Fruit fly (Drosophila melanogaster) whole organism: ENCODE data around the gene ebi.

Experiments
- Dll ChIP-seq: fragments of >200 bp; optimal IDR thresholded peaks from 2 replicates; lab custom pipeline; 2017
- EcR ChIP-seq, 2 experiments: fragments of >200 bp; optimal IDR thresholded peaks; 2 replicates each; lab custom pipeline; 2017; ENCODE audit warnings: missing biosample characterization in 2 of 2, missing genetic modification characterization in 2 of 2, missing genetic modification reagents in 2 of 2
- psq ChIP-seq: fragments of >200 bp; optimal IDR thresholded peaks from 2 replicates; lab custom pipeline; 2017
- usp ChIP-seq: fragments of >200 bp; optimal IDR thresholded peaks from 2 replicates; lab custom pipeline; 2017; ENCODE audit warnings: missing biosample characterization, missing genetic modification characterization, mixed read lengths

DNA sequence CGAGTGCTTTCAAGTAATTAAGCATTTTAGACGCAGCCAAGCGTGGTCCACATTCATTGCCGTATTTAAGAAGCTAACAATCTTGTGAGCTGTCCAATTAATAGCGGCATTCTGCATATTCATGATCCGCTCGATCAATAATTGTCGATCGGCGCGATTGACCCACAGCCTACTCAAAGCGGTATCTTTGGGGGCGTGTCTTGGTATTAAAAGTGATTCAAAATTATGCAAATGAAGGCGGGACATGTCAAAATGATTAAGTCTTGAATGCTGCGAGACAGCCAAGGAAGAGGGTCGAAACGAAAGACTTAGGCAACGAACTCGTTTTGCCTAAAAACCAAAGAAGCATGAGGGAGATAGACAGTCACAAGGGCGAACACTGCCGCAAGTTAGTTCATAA lies 48.0 kb upstream of the ebi start:
- TF ChIP-seq psq (lab: Kevin White, UChicago) (no peak), usp (no peak), EcR (GFP tag; optimal IDR thresholded peaks at IDR 0.05; lab: Kevin White, UChicago) (no peak), Dll (lab: Kevin White, UChicago) (no peak)
